Worm (Caenorhabditis elegans) whole organism, L1 larva: ENCODE results near the gene Y54G2A.52.

ENCODE experiments used
- C16A3.4 ChIP-seq: fragments of 150-350 bp; optimal IDR thresholded peaks from 2 replicates; lab custom pipeline; 2014; ENCODE audit warnings: missing biosample characterization, missing genetic modification characterization
- C34B4.2 ChIP-seq: sonication (generic microtip); optimal IDR thresholded peaks from 2 replicates; lab custom pipeline; 2017; ENCODE audit warnings: mild to moderate bottlenecking, missing genetic modification characterization, missing compliant biosample characterization
- Y116A8C.19 ChIP-seq: sonication (generic microtip); optimal IDR thresholded peaks from 2 replicates; lab custom pipeline; 2016; ENCODE audit warnings: missing compliant biosample characterization, missing genetic modification characterization, borderline replicate concordance
- aha-1 ChIP-seq: fragments of 150-350 bp; optimal IDR thresholded peaks from 2 replicates; lab custom pipeline; 2014; ENCODE audit warnings: missing biosample characterization, missing genetic modification characterization
- aly-2 ChIP-seq: fragments of 150-350 bp; optimal IDR thresholded peaks from 2 replicates; lab custom pipeline; 2014; ENCODE audit warnings: missing biosample characterization, missing genetic modification characterization
- ama-1 ChIP-seq: fragments of 150-350 bp; optimal IDR thresholded peaks from 2 replicates; lab custom pipeline; 2014
- ceh-90 ChIP-seq: sonication (generic microtip); optimal IDR thresholded peaks from 2 replicates; lab custom pipeline; 2016; ENCODE audit warnings: missing genetic modification characterization, missing compliant biosample characterization
- dpl-1 ChIP-seq, 3 experiments: fragments of 150-350 bp in 2 of 3; sonication (generic microtip) in 1 of 3; optimal IDR thresholded peaks; 2 replicates each; lab custom pipeline; 2014 to 2017; ENCODE audit warnings: missing biosample characterization in 3 of 3, missing genetic modification characterization in 3 of 3, missing genetic modification reagents in 3 of 3
- dsc-1 ChIP-seq: sonication (generic microtip); optimal IDR thresholded peaks from 2 replicates; lab custom pipeline; 2016; ENCODE audit warnings: mild to moderate bottlenecking, missing genetic modification characterization, missing compliant biosample characterization
- efl-3 ChIP-seq: fragments of 200-800 bp; sonication (Bioruptor generic); optimal IDR thresholded peaks from 2 replicates; lab custom pipeline; 2018; ENCODE audit warnings: mild to moderate bottlenecking, missing genetic modification characterization, missing compliant biosample characterization
- elt-2 ChIP-seq: sonication (generic microtip); optimal IDR thresholded peaks from 2 replicates; lab custom pipeline; 2016; ENCODE audit warnings: missing genetic modification characterization, mild to moderate bottlenecking, inconsistent platforms, missing compliant biosample characterization, missing genetic modification reagents
- fkh-4 ChIP-seq: sonication (generic microtip); optimal IDR thresholded peaks from 2 replicates; lab custom pipeline; 2016; ENCODE audit warnings: missing compliant biosample characterization, missing genetic modification characterization, borderline replicate concordance
- fkh-8 ChIP-seq: sonication (generic microtip); optimal IDR thresholded peaks from 2 replicates; lab custom pipeline; 2016; ENCODE audit warnings: mild to moderate bottlenecking, missing genetic modification characterization, missing compliant biosample characterization
- fos-1 ChIP-seq: fragments of 150-350 bp; optimal IDR thresholded peaks from 2 replicates; lab custom pipeline; 2014; ENCODE audit warnings: missing biosample characterization, missing genetic modification characterization
- grh-1 ChIP-seq: fragments of 200-800 bp; sonication (Bioruptor generic); IDR thresholded peaks from 2 replicates; pipeline ENCODE4 v1.3.6; 2022; ENCODE audit warnings: missing genetic modification reagents, missing genetic modification characterization, missing compliant biosample characterization
- hlh-17 ChIP-seq: fragments of 200-800 bp; sonication (Bioruptor generic); optimal IDR thresholded peaks from 2 replicates; lab custom pipeline; 2018; ENCODE audit warnings: missing genetic modification characterization, mild to moderate bottlenecking, missing compliant biosample characterization, moderate library complexity, borderline replicate concordance
- hlh-4 ChIP-seq: sonication (generic microtip); optimal IDR thresholded peaks from 2 replicates; lab custom pipeline; 2016; ENCODE audit warnings: mild to moderate bottlenecking, missing genetic modification characterization, missing compliant biosample characterization
- irx-1 ChIP-seq: sonication (generic microtip); optimal IDR thresholded peaks from 2 replicates; lab custom pipeline; 2016; ENCODE audit warnings: missing genetic modification characterization, missing compliant biosample characterization
- jun-1 ChIP-seq: fragments of 150-350 bp; optimal IDR thresholded peaks from 2 replicates; lab custom pipeline; 2014; ENCODE audit warnings: missing biosample characterization, missing genetic modification reagents, missing genetic modification characterization
- lin-14 ChIP-seq: fragments of 200-800 bp; sonication (Bioruptor generic); optimal IDR thresholded peaks from 2 replicates; lab custom pipeline; 2018; ENCODE audit warnings: mild to moderate bottlenecking, missing genetic modification characterization, moderate library complexity, missing compliant biosample characterization
- lin-15B ChIP-seq: fragments of 150-350 bp; sonication (generic microtip); optimal IDR thresholded peaks from 3 replicates; lab custom pipeline; 2014; ENCODE audit warnings: missing biosample characterization, missing genetic modification characterization
- lir-3 ChIP-seq: sonication (generic microtip); optimal IDR thresholded peaks from 2 replicates; lab custom pipeline; 2016; ENCODE audit warnings: mild to moderate bottlenecking, missing genetic modification characterization, moderate library complexity, missing compliant biosample characterization; ENCODE audit not compliant: poor library complexity
- lsy-2 ChIP-seq, 2 experiments: fragments of 150-350 bp; optimal IDR thresholded peaks; 2 replicates each; lab custom pipeline; 2014; ENCODE audit warnings: missing biosample characterization in 2 of 2, missing genetic modification characterization in 2 of 2
- mab-9 ChIP-seq: fragments of 200-800 bp; sonication (Bioruptor generic); IDR thresholded peaks from 2 replicates; pipeline ENCODE4 v1.3.6; 2022; ENCODE audit warnings: missing genetic modification reagents, missing genetic modification characterization, missing compliant biosample characterization
- mdl-1 ChIP-seq, 2 experiments: fragments of 150-350 bp; optimal IDR thresholded peaks; 2 replicates each; lab custom pipeline; 2014 to 2017; ENCODE audit warnings: missing biosample characterization in 2 of 2, missing genetic modification characterization in 2 of 2, inconsistent platforms in 1 of 2
- mef-2 ChIP-seq: fragments of 150-350 bp; optimal IDR thresholded peaks from 2 replicates; lab custom pipeline; 2014; ENCODE audit warnings: missing biosample characterization, missing genetic modification characterization
- nhr-12 ChIP-seq: sonication (generic microtip); optimal IDR thresholded peaks from 2 replicates; lab custom pipeline; 2017; ENCODE audit warnings: missing biosample characterization, missing genetic modification characterization
- nhr-19 ChIP-seq: fragments of 200-800 bp; sonication (Bioruptor generic); conservative IDR thresholded peaks from 2 replicates; pipeline ENCODE4 v1.3.6; 2022; ENCODE audit warnings: missing genetic modification characterization, missing compliant biosample characterization
- nhr-47 ChIP-seq: sonication (generic microtip); optimal IDR thresholded peaks from 2 replicates; lab custom pipeline; 2016; ENCODE audit warnings: mild to moderate bottlenecking, missing genetic modification characterization, moderate library complexity, missing compliant biosample characterization
- nhr-71 ChIP-seq: sonication (generic microtip); optimal IDR thresholded peaks from 2 replicates; lab custom pipeline; 2016; ENCODE audit warnings: mild to moderate bottlenecking, missing genetic modification characterization, moderate library complexity, missing compliant biosample characterization
- nhr-76 ChIP-seq: sonication (generic microtip); optimal IDR thresholded peaks from 2 replicates; lab custom pipeline; 2017; ENCODE audit warnings: missing biosample characterization, missing genetic modification characterization
- nhr-77 ChIP-seq: fragments of 150-350 bp; optimal IDR thresholded peaks from 2 replicates; lab custom pipeline; 2014; ENCODE audit warnings: missing biosample characterization, missing genetic modification characterization
- nhr-85 ChIP-seq: sonication (generic microtip); peaks from one replicate; lab custom pipeline; 2016; ENCODE audit warnings: missing genetic modification characterization, inconsistent platforms, missing compliant biosample characterization
- nhr-90 ChIP-seq: sonication (generic microtip); optimal IDR thresholded peaks from 2 replicates; lab custom pipeline; 2016; ENCODE audit warnings: mild to moderate bottlenecking, missing genetic modification characterization, missing compliant biosample characterization; ENCODE audit not compliant: poor library complexity
- pqm-1 ChIP-seq: sonication (generic microtip); optimal IDR thresholded peaks from 3 replicates; lab custom pipeline; 2017; ENCODE audit warnings: missing biosample characterization, missing genetic modification characterization
- rnt-1 ChIP-seq: sonication (generic microtip); optimal IDR thresholded peaks from 2 replicates; lab custom pipeline; 2016; ENCODE audit warnings: mild to moderate bottlenecking, missing genetic modification characterization, moderate library complexity, missing compliant biosample characterization
- snpc-4 ChIP-seq: fragments of 150-350 bp; optimal IDR thresholded peaks from 2 replicates; lab custom pipeline; 2014; ENCODE audit warnings: missing biosample characterization, missing genetic modification characterization
- snu-23 ChIP-seq: sonication (generic microtip); optimal IDR thresholded peaks from 2 replicates; lab custom pipeline; 2016; ENCODE audit warnings: missing genetic modification characterization, missing compliant biosample characterization
- sptf-1 ChIP-seq: fragments of 150-350 bp; optimal IDR thresholded peaks from 2 replicates; lab custom pipeline; 2014; ENCODE audit warnings: missing biosample characterization, missing genetic modification characterization
- sup-37 ChIP-seq: fragments of 200-800 bp; sonication (Bioruptor generic); optimal IDR thresholded peaks from 2 replicates; lab custom pipeline; 2018; ENCODE audit warnings: mild to moderate bottlenecking, missing genetic modification characterization, missing compliant biosample characterization
- swsn-7 ChIP-seq: sonication (generic microtip); optimal IDR thresholded peaks from 2 replicates; lab custom pipeline; 2016; ENCODE audit warnings: missing genetic modification characterization, missing compliant biosample characterization
- tbx-2 ChIP-seq: sonication (generic microtip); optimal IDR thresholded peaks from 2 replicates; lab custom pipeline; 2016; ENCODE audit warnings: missing genetic modification characterization, missing compliant biosample characterization
- tlp-1 ChIP-seq: fragments of 150-350 bp; optimal IDR thresholded peaks from 2 replicates; lab custom pipeline; 2014; ENCODE audit warnings: missing biosample characterization, missing genetic modification characterization
- unc-62 ChIP-seq: fragments of 150-350 bp; optimal IDR thresholded peaks from 2 replicates; lab custom pipeline; 2014; ENCODE audit warnings: missing biosample characterization, missing genetic modification reagents, missing genetic modification characterization
- unc-86 ChIP-seq: sonication (generic microtip); optimal IDR thresholded peaks from 2 replicates; lab custom pipeline; 2016; ENCODE audit warnings: missing genetic modification characterization, missing compliant biosample characterization
- vab-15 ChIP-seq: sonication (generic microtip); optimal IDR thresholded peaks from 2 replicates; lab custom pipeline; 2017; ENCODE audit warnings: missing genotype, mild to moderate bottlenecking, missing genetic modification characterization, missing compliant biosample characterization
- xbp-1 ChIP-seq: sonication (generic microtip); optimal IDR thresholded peaks from 2 replicates; lab custom pipeline; 2016; ENCODE audit warnings: missing genetic modification characterization, missing compliant biosample characterization
- zip-4 ChIP-seq: fragments of 200-800 bp; sonication (Bioruptor generic); optimal IDR thresholded peaks from 2 replicates; lab custom pipeline; 2018; ENCODE audit warnings: mild to moderate bottlenecking, missing genetic modification characterization, moderate library complexity, missing compliant biosample characterization
- ztf-4 ChIP-seq: fragments of 150-350 bp; optimal IDR thresholded peaks from 2 replicates; lab custom pipeline; 2014; ENCODE audit warnings: missing biosample characterization, missing genetic modification characterization

Y54G2A.52 gene

DNA sequence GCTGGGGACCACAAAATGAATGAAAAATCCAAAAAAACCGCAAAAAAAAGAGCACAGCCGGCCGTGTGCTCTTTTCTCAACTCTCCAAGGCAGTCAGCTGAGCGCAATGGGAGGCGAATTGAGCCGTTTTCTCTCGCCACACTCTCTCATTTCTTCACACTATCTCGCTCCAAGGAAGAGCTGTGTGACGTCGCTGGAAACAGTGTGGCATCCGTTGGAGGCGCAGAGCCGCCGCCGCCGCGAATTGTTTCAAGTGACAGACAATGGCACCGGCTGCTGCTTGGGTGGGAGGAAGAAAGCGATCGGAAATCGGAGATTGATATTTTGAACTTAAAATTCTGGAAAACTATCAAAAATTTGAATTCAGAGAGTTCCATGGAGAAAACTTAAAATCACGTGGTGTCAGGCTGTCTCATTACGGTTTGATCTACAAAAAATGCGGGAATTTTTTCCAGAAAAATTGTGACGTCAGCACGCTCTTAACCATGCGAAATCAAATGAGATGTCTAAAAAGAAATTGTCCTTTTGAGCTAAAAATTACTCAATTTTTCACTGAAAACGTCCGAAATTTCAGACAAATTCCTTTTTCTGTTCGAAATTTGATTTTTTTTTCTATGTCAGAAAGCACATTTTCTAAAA is 22.4 kb downstream of the Y54G2A.52 start (continued):
- no peak for TF ChIP-seq C16A3.4 (tag; lab: Kevin White, UChicago)
- peak; percentile 64 for TF ChIP-seq nhr-47
- peak; percentile 64 for TF ChIP-seq snu-23 (GFP tag; lab: Kevin White, UChicago)
- TF ChIP-seq hlh-4: no peak
- TF ChIP-seq mef-2: no peak
- TF ChIP-seq unc-62: no peak
- TF ChIP-seq dpl-1 (GFP tag; optimal IDR thresholded peaks at IDR 0.05; lab: Kevin White, UChicago): peak in 2 of 3 experiments; percentile 17 to 26
- peak; percentile 23 for TF ChIP-seq fkh-8 (tag; lab: Kevin White, UChicago)
- TF ChIP-seq Y116A8C.19 (tag; lab: Kevin White, UChicago): no peak
- peak; percentile 89 for TF ChIP-seq lin-14 (GFP tag; lab: Kevin White, UChicago)
- TF ChIP-seq ztf-4 (tag; lab: Kevin White, UChicago): no peak

DNA sequence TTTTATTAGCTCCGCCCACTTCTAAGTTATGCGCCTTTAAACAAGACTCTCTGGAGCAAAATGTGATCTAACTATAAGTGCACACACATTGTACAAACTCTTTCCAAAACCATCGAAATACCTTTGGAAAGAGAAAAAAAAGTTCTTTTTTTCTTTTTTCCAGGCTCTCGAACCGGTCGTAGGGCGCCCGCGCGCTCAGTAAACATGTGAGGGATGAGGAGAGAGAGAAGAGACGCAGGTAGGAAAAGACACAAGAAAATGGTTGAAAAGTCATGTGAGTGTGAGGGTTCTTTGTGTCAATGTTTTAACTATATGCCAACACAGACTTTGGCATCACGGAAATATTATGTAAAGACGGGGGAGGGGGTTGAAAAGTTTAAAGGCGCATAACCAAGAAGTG is 24.0 kb downstream of the Y54G2A.52 start:
- TF ChIP-seq pqm-1 (no peak), mef-2 (no peak), aha-1 (tag; lab: Kevin White, UChicago) (no peak), vab-15 (tag; lab: Kevin White, UChicago) (no peak), nhr-71 (peak; percentile 95), lsy-2 (tag; optimal IDR thresholded peaks at IDR 0.05; lab: Kevin White, UChicago) (peak; percentile 79 to 84), dsc-1 (tag; lab: Kevin White, UChicago) (peak; percentile 28), Y116A8C.19 (tag; lab: Kevin White, UChicago) (no peak), nhr-77 (tag; lab: Kevin White, UChicago) (peak; percentile 58), efl-3 (GFP tag; lab: Kevin White, UChicago) (no peak), sup-37 (peak; percentile 45), nhr-90 (peak; percentile 86), fkh-4 (no peak), mab-9 (0 out of 2 replicates have a peak, but pooled peaks have one; percentile 30), snpc-4 (peak; percentile 9), hlh-17 (GFP tag; lab: Kevin White, UChicago) (no peak), ama-1 (lab: Kevin White, UChicago) (peak; percentile 89), elt-2 (tag; lab: Kevin White, UChicago) (peak; percentile 16), dpl-1 (GFP tag; optimal IDR thresholded peaks at IDR 0.05; lab: Kevin White, UChicago) (peak; percentile 49 to 68 (median 67)), zip-4 (no peak), nhr-76 (tag; lab: Kevin White, UChicago) (no peak), nhr-85 (tag; lab: Kevin White, UChicago) (peak; percentile 96), mdl-1 (tag; optimal IDR thresholded peaks at IDR 0.05; lab: Kevin White, UChicago) (peak in 1 of 2 experiments; percentile 86), fos-1 (tag; lab: Kevin White, UChicago) (peak; percentile 72), nhr-19 (GFP tag; lab: Robert Waterston, UW) (peak; percentile 92), lir-3 (peak; percentile 62), lin-15B (tag; lab: Kevin White, UChicago) (no peak), tlp-1 (tag; lab: Kevin White, UChicago) (no peak), C16A3.4 (tag; lab: Kevin White, UChicago) (peak; percentile 76), nhr-12 (no peak), xbp-1 (peak; percentile 63), swsn-7 (tag; lab: Kevin White, UChicago) (peak; percentile 84), tbx-2 (tag; lab: Kevin White, UChicago) (peak; percentile 88), sptf-1 (tag; lab: Kevin White, UChicago) (no peak), unc-62 (no peak), ztf-4 (tag; lab: Kevin White, UChicago) (peak; percentile 70), jun-1 (tag; lab: Kevin White, UChicago) (peak; percentile 76), ceh-90 (tag; lab: Kevin White, UChicago) (no peak), snu-23 (GFP tag; lab: Kevin White, UChicago) (peak; percentile 93), grh-1 (GFP tag; lab: Robert Waterston, UW) (peak; percentile 95), aly-2 (tag; lab: Kevin White, UChicago) (no peak), rnt-1 (tag; lab: Kevin White, UChicago) (peak; percentile 90), unc-86 (peak; percentile 45), C34B4.2 (tag; lab: Kevin White, UChicago) (no peak), irx-1 (tag; lab: Kevin White, UChicago) (peak; percentile 45), fkh-8 (tag; lab: Kevin White, UChicago) (peak; percentile 10), lin-14 (GFP tag; lab: Kevin White, UChicago) (peak; percentile 94)
